Worm (Caenorhabditis elegans) whole organism, mixed stage, embryonic: ENCODE results near the gene F32B6.4.

ENCODE experiments used
- M03D4.4 ChIP-seq: sonication (generic microtip); optimal IDR thresholded peaks from 2 replicates; lab custom pipeline; 2017; ENCODE audit warnings: mild to moderate bottlenecking, missing genetic modification characterization, missing compliant biosample characterization
- bed-3 ChIP-seq: fragments of 200-800 bp; sonication (Bioruptor generic); optimal IDR thresholded peaks from 3 replicates; lab custom pipeline; 2018; ENCODE audit warnings: mild to moderate bottlenecking, missing genetic modification characterization, moderate library complexity, missing compliant biosample characterization
- blmp-1 ChIP-seq: fragments of 150-350 bp; optimal IDR thresholded peaks from 2 replicates; lab custom pipeline; 2014; ENCODE audit warnings: missing biosample characterization, missing genetic modification characterization
- ceh-39 ChIP-seq: fragments of 150-350 bp; optimal IDR thresholded peaks from 2 replicates; lab custom pipeline; 2014; ENCODE audit warnings: missing biosample characterization, missing genetic modification characterization
- ceh-43 ChIP-seq: fragments of 200-800 bp; sonication (Bioruptor generic); optimal IDR thresholded peaks from 2 replicates; lab custom pipeline; 2018; ENCODE audit warnings: mild to moderate bottlenecking, missing genetic modification characterization, moderate library complexity, missing compliant biosample characterization
- ces-1 ChIP-seq: fragments of 150-350 bp; optimal IDR thresholded peaks from 2 replicates; lab custom pipeline; 2014; ENCODE audit warnings: missing biosample characterization, missing genetic modification reagents, missing genetic modification characterization
- cnd-1 ChIP-seq: fragments of 200-800 bp; sonication (Bioruptor generic); optimal IDR thresholded peaks from 2 replicates; lab custom pipeline; 2018; ENCODE audit warnings: mild to moderate bottlenecking, missing genetic modification characterization, missing compliant biosample characterization
- drap-1 ChIP-seq: fragments of 200-800 bp; sonication (Bioruptor generic); optimal IDR thresholded peaks from 3 replicates; lab custom pipeline; 2018; ENCODE audit warnings: mild to moderate bottlenecking, missing genetic modification characterization, missing compliant biosample characterization
- elt-1 ChIP-seq: sonication (generic microtip); optimal IDR thresholded peaks from 2 replicates; lab custom pipeline; 2017; ENCODE audit warnings: missing genetic modification characterization, mild to moderate bottlenecking, missing compliant biosample characterization, antibody characterized with exemption, moderate library complexity, borderline replicate concordance; ENCODE audit not compliant: insufficient read depth
- elt-3 ChIP-seq: fragments of 150-350 bp; optimal IDR thresholded peaks from 2 replicates; lab custom pipeline; 2014; ENCODE audit warnings: missing biosample characterization, missing genetic modification characterization
- flh-1 ChIP-seq: fragments of 200-800 bp; sonication (Bioruptor generic); optimal IDR thresholded peaks from 2 replicates; lab custom pipeline; 2018; ENCODE audit warnings: mild to moderate bottlenecking, missing genetic modification characterization, moderate library complexity, missing compliant biosample characterization
- ham-2 ChIP-seq: fragments of 200-800 bp; sonication (Bioruptor generic); optimal IDR thresholded peaks from 2 replicates; lab custom pipeline; 2018; ENCODE audit warnings: mild to moderate bottlenecking, missing genetic modification characterization, missing compliant biosample characterization
- hlh-1 ChIP-seq: fragments of 150-350 bp; optimal IDR thresholded peaks from 2 replicates; lab custom pipeline; 2014; ENCODE audit warnings: missing biosample characterization, missing genetic modification reagents, missing genetic modification characterization
- lin-13 ChIP-seq: fragments of 150-350 bp; optimal IDR thresholded peaks from 2 replicates; lab custom pipeline; 2014; ENCODE audit warnings: missing biosample characterization, missing genetic modification characterization
- lsy-2 ChIP-seq: fragments of 150-350 bp; optimal IDR thresholded peaks from 2 replicates; lab custom pipeline; 2014; ENCODE audit warnings: missing biosample characterization, missing genetic modification characterization
- mab-5 ChIP-seq: fragments of 150-350 bp; optimal IDR thresholded peaks from 2 replicates; lab custom pipeline; 2014; ENCODE audit warnings: missing biosample characterization, missing genetic modification characterization
- mep-1 ChIP-seq: fragments of 150-350 bp; optimal IDR thresholded peaks from 2 replicates; lab custom pipeline; 2017; ENCODE audit warnings: missing biosample characterization, missing genetic modification reagents, missing genetic modification characterization, inconsistent platforms
- mls-2 ChIP-seq: sonication (generic microtip); optimal IDR thresholded peaks from 2 replicates; lab custom pipeline; 2016; ENCODE audit warnings: mild to moderate bottlenecking, missing genetic modification characterization, moderate library complexity, missing compliant biosample characterization
- nhr-12 ChIP-seq: fragments of 150-350 bp; optimal IDR thresholded peaks from 2 replicates; lab custom pipeline; 2014; ENCODE audit warnings: missing biosample characterization, missing genetic modification characterization
- nhr-2 ChIP-seq: fragments of 150-350 bp; optimal IDR thresholded peaks from 2 replicates; lab custom pipeline; 2014; ENCODE audit warnings: missing biosample characterization, missing genetic modification characterization
- nhr-237 ChIP-seq: fragments of 150-350 bp; optimal IDR thresholded peaks from 2 replicates; lab custom pipeline; 2014; ENCODE audit warnings: missing biosample characterization, missing genetic modification characterization
- nhr-28 ChIP-seq: fragments of 150-350 bp; optimal IDR thresholded peaks from 2 replicates; lab custom pipeline; 2014; ENCODE audit warnings: missing biosample characterization, missing genetic modification characterization
- nhr-76 ChIP-seq: sonication (generic microtip); optimal IDR thresholded peaks from 2 replicates; lab custom pipeline; 2017; ENCODE audit warnings: missing biosample characterization, missing genetic modification characterization
- pha-4 ChIP-seq: fragments of 150-350 bp; optimal IDR thresholded peaks from 2 replicates; lab custom pipeline; 2018; ENCODE audit warnings: missing biosample characterization, missing genetic modification reagents, missing genetic modification characterization
- sem-2 ChIP-seq: fragments of 200-800 bp; sonication (Bioruptor generic); optimal IDR thresholded peaks from 2 replicates; lab custom pipeline; 2018; ENCODE audit warnings: mild to moderate bottlenecking, missing genetic modification characterization, missing compliant biosample characterization
- snpc-4 ChIP-seq: fragments of 150-350 bp; optimal IDR thresholded peaks from 2 replicates; lab custom pipeline; 2014; ENCODE audit warnings: missing biosample characterization, missing genetic modification characterization
- sptf-1 ChIP-seq: sonication (generic microtip); optimal IDR thresholded peaks from 2 replicates; lab custom pipeline; 2017; ENCODE audit warnings: mild to moderate bottlenecking, missing genetic modification characterization, moderate library complexity, missing compliant biosample characterization
- tbx-8 ChIP-seq: fragments of 200-800 bp; sonication (Bioruptor generic); optimal IDR thresholded peaks from 2 replicates; lab custom pipeline; 2018; ENCODE audit warnings: mild to moderate bottlenecking, missing genetic modification characterization, moderate library complexity, missing compliant biosample characterization
- unc-120 ChIP-seq: sonication (generic microtip); optimal IDR thresholded peaks from 2 replicates; lab custom pipeline; 2017; ENCODE audit warnings: missing genetic modification characterization, missing compliant biosample characterization; ENCODE audit not compliant: poor library complexity, severe bottlenecking
- unc-39 ChIP-seq: fragments of 150-350 bp; optimal IDR thresholded peaks from 2 replicates; lab custom pipeline; 2014; ENCODE audit warnings: missing biosample characterization, missing genetic modification characterization
- unc-62 ChIP-seq: fragments of 150-350 bp; optimal IDR thresholded peaks from 2 replicates; lab custom pipeline; 2014; ENCODE audit warnings: missing biosample characterization, missing genetic modification reagents, missing genetic modification characterization
- zip-8 ChIP-seq: fragments of 150-350 bp; optimal IDR thresholded peaks from 2 replicates; lab custom pipeline; 2014; ENCODE audit warnings: missing biosample characterization, missing genetic modification characterization
- ztf-11 ChIP-seq: fragments of 150-350 bp; optimal IDR thresholded peaks from 2 replicates; lab custom pipeline; 2014; ENCODE audit warnings: missing biosample characterization, missing genetic modification characterization

F32B6.4 gene

ce11 chrIV:9873837-9874236, 18.0 kb downstream of the F32B6.4 start:
- TF ChIP-seq mab-5 (no peak), drap-1 (GFP tag; lab: Kevin White, UChicago) (no peak), nhr-76 (tag; lab: Kevin White, UChicago) (no peak), nhr-237 (tag; lab: Kevin White, UChicago) (peak; percentile 7), ham-2 (GFP tag; lab: Kevin White, UChicago) (no peak), ces-1 (GFP tag; lab: Kevin White, UChicago) (peak; percentile 28), hlh-1 (tag; lab: Kevin White, UChicago) (peak; percentile 66), lin-13 (tag; lab: Kevin White, UChicago) (no peak), flh-1 (GFP tag; lab: Kevin White, UChicago) (no peak), bed-3 (GFP tag; lab: Kevin White, UChicago) (no peak), M03D4.4 (tag; lab: Kevin White, UChicago) (no peak), unc-62 (GFP tag; lab: Kevin White, UChicago) (peak; percentile 64), unc-39 (no peak), nhr-2 (tag; lab: Kevin White, UChicago) (no peak), unc-120 (peak; percentile 61), elt-1 (tag; lab: Kevin White, UChicago) (no peak), pha-4 (peak; percentile 38)

ce11 chrIV:9872786-9873185, 19.1 kb downstream of the F32B6.4 start:
- TF ChIP-seq nhr-12 (tag; lab: Kevin White, UChicago), result no peak
- no peak for TF ChIP-seq nhr-28 (tag; lab: Kevin White, UChicago)
- no peak for TF ChIP-seq zip-8 (tag; lab: Kevin White, UChicago)
- no peak for TF ChIP-seq elt-1 (tag; lab: Kevin White, UChicago)
- no peak for TF ChIP-seq snpc-4 (tag; lab: Kevin White, UChicago)
- no peak for TF ChIP-seq bed-3 (GFP tag; lab: Kevin White, UChicago)
- TF ChIP-seq ces-1 (GFP tag; lab: Kevin White, UChicago), result no peak
- no peak for TF ChIP-seq nhr-2 (tag; lab: Kevin White, UChicago)
- no peak for TF ChIP-seq lin-13 (tag; lab: Kevin White, UChicago)
- no peak for TF ChIP-seq mep-1 (tag; lab: Kevin White, UChicago)
- TF ChIP-seq lsy-2 (tag; lab: Kevin White, UChicago), result no peak
- no peak for TF ChIP-seq flh-1 (GFP tag; lab: Kevin White, UChicago)
- no peak for TF ChIP-seq mab-5
- no peak for TF ChIP-seq nhr-237 (tag; lab: Kevin White, UChicago)
- no peak for TF ChIP-seq unc-39
- no peak for TF ChIP-seq cnd-1 (tag; lab: Kevin White, UChicago)
- TF ChIP-seq ceh-39 (tag; lab: Kevin White, UChicago), result no peak
- TF ChIP-seq ceh-43 (GFP tag; lab: Kevin White, UChicago), result no peak

- TF ChIP-seq unc-62 (GFP tag; lab: Kevin White, UChicago) (no peak), unc-120 (no peak), tbx-8 (no peak), ceh-43 (GFP tag; lab: Kevin White, UChicago) (no peak), nhr-28 (tag; lab: Kevin White, UChicago) (no peak), sem-2 (GFP tag; lab: Kevin White, UChicago) (no peak), sptf-1 (tag; lab: Kevin White, UChicago) (no peak), elt-3 (tag; lab: Kevin White, UChicago) (no peak), nhr-76 (tag; lab: Kevin White, UChicago) (no peak), zip-8 (tag; lab: Kevin White, UChicago) (no peak)
These were observed 19.6 kb downstream of the F32B6.4 start for ce11 chrIV:9872210-9872609.

ce11 chrIV:9869344-9869743, 22.5 kb downstream of the F32B6.4 start:
- TF ChIP-seq sptf-1 (tag; lab: Kevin White, UChicago), result no peak
- no peak for TF ChIP-seq flh-1 (GFP tag; lab: Kevin White, UChicago)
- TF ChIP-seq blmp-1 (tag; lab: Kevin White, UChicago), result no peak
- TF ChIP-seq elt-1 (tag; lab: Kevin White, UChicago), result no peak
- TF ChIP-seq unc-120, result no peak
- no peak for TF ChIP-seq ztf-11 (tag; lab: Kevin White, UChicago)
- no peak for TF ChIP-seq mep-1 (tag; lab: Kevin White, UChicago)
- TF ChIP-seq ces-1 (GFP tag; lab: Kevin White, UChicago), result no peak
- TF ChIP-seq mls-2 (tag; lab: Kevin White, UChicago), result no peak
- no peak for TF ChIP-seq tbx-8
